Fruit fly (Drosophila melanogaster): ENCODE results near the gene Mitofilin.

Gene Mitofilin

dm6 chr3R:21972069-21972468 is 51.1 kb downstream of the Mitofilin start:
- TF ChIP-seq Blimp-1 (GFP tag; optimal IDR thresholded peaks at IDR 0.05) (peak; percentile 6), CG34406 (GFP tag; optimal IDR thresholded peaks at IDR 0.05) (peak; percentile 66), ss (GFP tag; optimal IDR thresholded peaks at IDR 0.05) (peak; percentile 98), dac (GFP tag; optimal IDR thresholded peaks at IDR 0.05) (peak; percentile 79), CG32006 (GFP tag; optimal IDR thresholded peaks at IDR 0.05) (peak; percentile 78), pdm3 (GFP tag; optimal IDR thresholded peaks at IDR 0.05) (peak; percentile 63), Sox15 (GFP tag; optimal IDR thresholded peaks at IDR 0.05) (no peak), Sox14 (GFP tag; optimal IDR thresholded peaks at IDR 0.05) (peak; percentile 76), Met (GFP tag; optimal IDR thresholded peaks at IDR 0.05) (peak; percentile 27), achi (GFP tag; optimal IDR thresholded peaks at IDR 0.05) (peak; percentile 80), CG10669 (GFP tag; optimal IDR thresholded peaks at IDR 0.05) (peak; percentile 91), CG15336 (GFP tag; IDR thresholded peaks at IDR 0.05) (peak; percentile 88), fd85E (GFP tag; optimal IDR thresholded peaks at IDR 0.05) (peak; percentile 86), salr (GFP tag; optimal IDR thresholded peaks at IDR 0.05) (peak; percentile 80 to 90), acj6 (GFP tag; optimal IDR thresholded peaks at IDR 0.05) (peak; percentile 42), net (GFP tag; optimal IDR thresholded peaks at IDR 0.05) (peak; percentile 90), CG8119 (GFP tag; IDR thresholded peaks at IDR 0.05) (peak; percentile 94), Ets21C (GFP tag; optimal IDR thresholded peaks at IDR 0.05) (no peak), CG6792 (GFP tag; optimal IDR thresholded peaks at IDR 0.05) (peak; percentile 34), CG7368 (GFP tag; optimal IDR thresholded peaks at IDR 0.05) (peak; percentile 77), CG11762 (GFP tag; optimal IDR thresholded peaks at IDR 0.05; ENCODE audit: insufficient read depth) (peak; percentile 62), CG16779 (tag; optimal IDR thresholded peaks at IDR 0.05) (peak; percentile 96), CG9139 (GFP tag; optimal IDR thresholded peaks at IDR 0.05) (peak; percentile 97), CG3919 (GFP tag; optimal IDR thresholded peaks at IDR 0.05) (peak; percentile 80), vri (GFP tag; optimal IDR thresholded peaks at IDR 0.05) (peak; percentile 31), CG6808 (GFP tag; optimal IDR thresholded peaks at IDR 0.05) (peak; percentile 97), fkh (GFP tag; optimal IDR thresholded peaks at IDR 0.05) (no peak), CG6276 (GFP tag; optimal IDR thresholded peaks at IDR 0.05) (peak; percentile 92), CG1621 (tag; optimal IDR thresholded peaks at IDR 0.05) (peak; percentile 95), CG8319 (GFP tag; optimal IDR thresholded peaks at IDR 0.05) (peak; percentile 42), topi (GFP tag; optimal IDR thresholded peaks at IDR 0.05) (no peak), CG31627 (GFP tag; optimal IDR thresholded peaks at IDR 0.05) (no peak), CG11902 (GFP tag; optimal IDR thresholded peaks at IDR 0.05) (no peak), CG8632 (GFP tag; optimal IDR thresholded peaks at IDR 0.05) (peak; percentile 70), CG3032 (tag; optimal IDR thresholded peaks at IDR 0.05) (peak; percentile 77), Eip78C (GFP tag) (peak; percentile 82), lz (GFP tag; optimal IDR thresholded peaks at IDR 0.05) (no peak), Lpt (GFP tag; optimal IDR thresholded peaks at IDR 0.05) (peak; percentile 84), CG4318 (GFP tag; optimal IDR thresholded peaks at IDR 0.05) (no peak), esn (GFP tag; optimal IDR thresholded peaks at IDR 0.05) (peak; percentile 32), CG11294 (GFP tag; IDR thresholded peaks at IDR 0.05) (no peak), CG6854 (GFP tag; optimal IDR thresholded peaks at IDR 0.05) (peak; percentile 72), Ets96B (tag; optimal IDR thresholded peaks at IDR 0.05) (peak; percentile 85), spab (GFP tag; optimal IDR thresholded peaks at IDR 0.05) (peak; percentile 93), svp (GFP tag) (peak; percentile 65), Hr38 (GFP tag; optimal IDR thresholded peaks at IDR 0.05) (no peak), Smox (GFP tag; optimal IDR thresholded peaks at IDR 0.05) (no peak), Eip75B (GFP tag; optimal IDR thresholded peaks at IDR 0.05) (peak; percentile 70), Eip93F (GFP tag; optimal IDR thresholded peaks at IDR 0.05) (peak; percentile 63), cyc (GFP tag; optimal IDR thresholded peaks at IDR 0.05) (no peak), Gug (GFP tag; IDR thresholded peaks at IDR 0.05) (peak; percentile 78), fd59A (GFP tag; optimal IDR thresholded peaks at IDR 0.05) (peak; percentile 69), Hr39 (GFP tag; optimal IDR thresholded peaks at IDR 0.05) (no peak)

All from whole organism, prepupa.